Worm (Caenorhabditis elegans) whole organism, L2 larva: ENCODE data around the gene F58E6.11.

Experiments used
- F13H6.1 ChIP-seq: sonication (generic microtip); optimal IDR thresholded peaks from 2 replicates; lab custom pipeline; 2016; ENCODE audit warnings: missing genetic modification characterization, missing compliant biosample characterization
- R02D3.7 ChIP-seq: fragments of 150-350 bp; optimal IDR thresholded peaks from 2 replicates; lab custom pipeline; 2014; ENCODE audit warnings: missing biosample characterization, missing genetic modification characterization
- ZK546.5 ChIP-seq: sonication (generic microtip); optimal IDR thresholded peaks from 2 replicates; lab custom pipeline; 2017; ENCODE audit warnings: missing biosample characterization, missing genetic modification characterization
- ceh-16 ChIP-seq: fragments of 150-350 bp; optimal IDR thresholded peaks from 2 replicates; lab custom pipeline; 2014; ENCODE audit warnings: missing biosample characterization, missing genetic modification characterization
- crh-2 ChIP-seq: sonication (generic microtip); optimal IDR thresholded peaks from 2 replicates; lab custom pipeline; 2017; ENCODE audit warnings: missing biosample characterization, missing genetic modification characterization
- dmd-4 ChIP-seq: sonication (generic microtip); optimal IDR thresholded peaks from 2 replicates; lab custom pipeline; 2017; ENCODE audit warnings: missing biosample characterization, missing genetic modification characterization
- elt-1 ChIP-seq: fragments of 150-350 bp; optimal IDR thresholded peaks from 2 replicates; lab custom pipeline; 2014; ENCODE audit warnings: missing biosample characterization, missing genetic modification characterization
- fos-1 ChIP-seq: fragments of 150-350 bp; optimal IDR thresholded peaks from 2 replicates; lab custom pipeline; 2014; ENCODE audit warnings: missing biosample characterization, missing genetic modification characterization
- lin-11 ChIP-seq: fragments of 150-350 bp; sonication (generic microtip); optimal IDR thresholded peaks from 2 replicates; lab custom pipeline; 2014; ENCODE audit warnings: missing biosample characterization, missing genetic modification characterization, inconsistent platforms, mixed read lengths
- lin-39 ChIP-seq: fragments of 150-350 bp; optimal IDR thresholded peaks from 2 replicates; lab custom pipeline; 2014; ENCODE audit warnings: missing biosample characterization, missing genetic modification reagents, missing genetic modification characterization
- mab-5 ChIP-seq: fragments of 150-350 bp; optimal IDR thresholded peaks from 2 replicates; lab custom pipeline; 2014; ENCODE audit warnings: missing biosample characterization, missing genetic modification characterization
- mbf-1 ChIP-seq: sonication (generic microtip); optimal IDR thresholded peaks from 2 replicates; lab custom pipeline; 2017; ENCODE audit warnings: missing biosample characterization, missing genetic modification characterization
- nhr-11 ChIP-seq: fragments of 150-350 bp; optimal IDR thresholded peaks from 2 replicates; lab custom pipeline; 2014; ENCODE audit warnings: missing biosample characterization, missing genetic modification characterization
- nhr-129 ChIP-seq: fragments of 150-350 bp; optimal IDR thresholded peaks from 2 replicates; lab custom pipeline; 2014; ENCODE audit warnings: missing biosample characterization, missing genetic modification characterization
- nhr-21 ChIP-seq: fragments of 150-350 bp; optimal IDR thresholded peaks from 2 replicates; lab custom pipeline; 2014; ENCODE audit warnings: missing biosample characterization, missing genetic modification characterization
- nhr-25 ChIP-seq: fragments of 150-350 bp; sonication (generic microtip); optimal IDR thresholded peaks from 3 replicates; lab custom pipeline; 2014; ENCODE audit warnings: missing biosample characterization, missing genetic modification characterization
- nhr-6 ChIP-seq: fragments of 150-350 bp; optimal IDR thresholded peaks from 2 replicates; lab custom pipeline; 2014; ENCODE audit warnings: missing biosample characterization, missing genetic modification characterization
- sem-4 ChIP-seq: fragments of 150-350 bp; optimal IDR thresholded peaks from 2 replicates; lab custom pipeline; 2014; ENCODE audit warnings: missing biosample characterization, missing genetic modification reagents, missing genetic modification characterization
- skn-1 ChIP-seq: sonication (generic microtip); optimal IDR thresholded peaks from 2 replicates; lab custom pipeline; 2017; ENCODE audit warnings: missing biosample characterization, missing genetic modification characterization
- snpc-4 ChIP-seq: fragments of 150-350 bp; optimal IDR thresholded peaks from 2 replicates; lab custom pipeline; 2014; ENCODE audit warnings: missing biosample characterization, missing genetic modification characterization
- ztf-1 ChIP-seq: fragments of 200-800 bp; sonication (Bioruptor generic); conservative IDR thresholded peaks from 2 replicates; pipeline ENCODE4 v1.3.6; 2022; ENCODE audit warnings: missing genetic modification characterization, missing compliant biosample characterization
- ztf-11 ChIP-seq: sonication (generic microtip); optimal IDR thresholded peaks from 2 replicates; lab custom pipeline; 2017; ENCODE audit warnings: missing biosample characterization, missing genetic modification characterization
- ztf-4 ChIP-seq: fragments of 150-350 bp; optimal IDR thresholded peaks from 2 replicates; lab custom pipeline; 2014; ENCODE audit warnings: missing biosample characterization, missing genetic modification characterization

Gene F58E6.11

ce11 chrV:9712418-9713173 lies 45.2 kb downstream of the F58E6.11 start:
- no peak for TF ChIP-seq lin-39 (tag; lab: Kevin White, UChicago)
- TF ChIP-seq ZK546.5 (tag; lab: Kevin White, UChicago): no peak
- TF ChIP-seq fos-1: peak; percentile 80
- no peak for TF ChIP-seq ztf-1 (GFP tag; lab: Robert Waterston, UW)
- no peak for TF ChIP-seq ztf-4
- TF ChIP-seq nhr-25 (tag; lab: Kevin White, UChicago): no peak
- no peak for TF ChIP-seq ztf-11 (tag; lab: Kevin White, UChicago)

- TF ChIP-seq snpc-4 (tag; lab: Kevin White, UChicago): no peak
- peak; percentile 21 for TF ChIP-seq crh-2 (tag; lab: Kevin White, UChicago)
- no peak for TF ChIP-seq nhr-11 (tag; lab: Kevin White, UChicago)
- TF ChIP-seq nhr-21: no peak
- TF ChIP-seq ztf-11 (tag; lab: Kevin White, UChicago): no peak
- TF ChIP-seq ceh-16 (tag; lab: Kevin White, UChicago): no peak
- TF ChIP-seq elt-1 (tag; lab: Kevin White, UChicago): no peak
- no peak for TF ChIP-seq nhr-25 (tag; lab: Kevin White, UChicago)
- no peak for TF ChIP-seq nhr-6
- no peak for TF ChIP-seq dmd-4 (tag; lab: Kevin White, UChicago)
- no peak for TF ChIP-seq F13H6.1 (tag; lab: Kevin White, UChicago)
- no peak for TF ChIP-seq mab-5 (tag; lab: Kevin White, UChicago)
- TF ChIP-seq sem-4: no peak
- TF ChIP-seq fos-1: peak; percentile 92
- TF ChIP-seq skn-1 (tag; lab: Kevin White, UChicago): no peak
- no peak for TF ChIP-seq lin-11 (tag; lab: Kevin White, UChicago)
Observed at ce11 chrV:9711174-9711573, 46.6 kb downstream of the F58E6.11 start.

ce11 chrV:9709747-9710146 lies 48.0 kb downstream of the F58E6.11 start, which contains the start of gene tag-120:
Gene tag-120, minus strand, starts transcription at chrV:9709814.
- TF ChIP-seq mbf-1 (tag; lab: Kevin White, UChicago) (no peak), R02D3.7 (no peak), nhr-25 (tag; lab: Kevin White, UChicago) (no peak), fos-1 (peak; percentile 83), nhr-129 (no peak)
